Fruit fly (Drosophila melanogaster): ENCODE results near the gene CG18132.
A peak's percentile ranks its signal among the peaks of the same experiment; 100 is the strongest.

Gene CG18132

dm6 chr2L:1470772-1471171 lies 46.5 kb downstream of the CG18132 start (continued):
- 0 out of 3 replicates have a peak, but pooled peaks have one; percentile 47 for TF ChIP-seq eg (GFP tag; IDR thresholded peaks at IDR 0.05)
- TF ChIP-seq CG3919 (GFP tag; optimal IDR thresholded peaks at IDR 0.05): peak; percentile 81
- TF ChIP-seq Eip93F (GFP tag; optimal IDR thresholded peaks at IDR 0.05): no peak
- peak; percentile 74 for TF ChIP-seq net (GFP tag; optimal IDR thresholded peaks at IDR 0.05)
- peak; percentile 50; the same call in 1 of the 2 replicates for TF ChIP-seq CG15336 (GFP tag; IDR thresholded peaks at IDR 0.05)
- peak; percentile 82 for TF ChIP-seq esn (GFP tag; optimal IDR thresholded peaks at IDR 0.05)
- peak; percentile 74 for TF ChIP-seq CG8632 (GFP tag; optimal IDR thresholded peaks at IDR 0.05)
- peak; percentile 77 for TF ChIP-seq pdm3 (GFP tag; optimal IDR thresholded peaks at IDR 0.05)
- peak; percentile 66 for TF ChIP-seq Hr4 (GFP tag; optimal IDR thresholded peaks at IDR 0.05)
- TF ChIP-seq CG6276 (GFP tag; optimal IDR thresholded peaks at IDR 0.05): peak; percentile 22
- peak; percentile 84 for TF ChIP-seq Met (GFP tag; optimal IDR thresholded peaks at IDR 0.05)
- peak; percentile 19 for TF ChIP-seq fd85E (GFP tag; optimal IDR thresholded peaks at IDR 0.05)
- TF ChIP-seq Ets21C (GFP tag; optimal IDR thresholded peaks at IDR 0.05): peak; percentile 56
- TF ChIP-seq spab (GFP tag; optimal IDR thresholded peaks at IDR 0.05): peak; percentile 78
- no peak for TF ChIP-seq CG4318 (GFP tag; optimal IDR thresholded peaks at IDR 0.05)
- TF ChIP-seq topi (GFP tag; optimal IDR thresholded peaks at IDR 0.05): peak; percentile 80

- no peak for TF ChIP-seq CG8119 (GFP tag; IDR thresholded peaks at IDR 0.05)
- TF ChIP-seq Ets96B (tag; optimal IDR thresholded peaks at IDR 0.05): peak; percentile 27
- TF ChIP-seq CG6163 (GFP tag; IDR thresholded peaks at IDR 0.05): 0 out of 3 replicates have a peak, but pooled peaks have one; percentile 23
- peak; percentile 61 for TF ChIP-seq Eip78C (GFP tag)
- no peak for TF ChIP-seq Sox15 (GFP tag; optimal IDR thresholded peaks at IDR 0.05)
- TF ChIP-seq achi (GFP tag; optimal IDR thresholded peaks at IDR 0.05): peak; percentile 11
- TF ChIP-seq CG10669 (GFP tag; optimal IDR thresholded peaks at IDR 0.05): no peak
- no peak for TF ChIP-seq Sox14 (GFP tag; optimal IDR thresholded peaks at IDR 0.05)
Measured at dm6 chr2L:1470009-1470408, 47.3 kb downstream of the CG18132 start.

Measured in whole organism, prepupa.